Fruit fly (Drosophila melanogaster) whole organism, embryonic: Measurements from ENCODE around the gene CG34126.

ENCODE experiments used
- ATbp ChIP-seq: fragments of 200-800 bp; sonication (Bioruptor generic); optimal IDR thresholded peaks from 2 replicates; lab custom pipeline; 2017; ENCODE audit warnings: missing biosample characterization, mild to moderate bottlenecking, missing genetic modification characterization, missing genetic modification reagents
- Ada2b ChIP-seq: fragments of 200-800 bp; sonication (Bioruptor generic); IDR thresholded peaks from 2 replicates; pipeline ENCODE4 v1.3.6; 2022; ENCODE audit warnings: missing biosample characterization, missing genetic modification characterization
- CG10274 ChIP-seq: fragments of 200-800 bp; sonication (Bioruptor generic); optimal IDR thresholded peaks from 3 replicates; lab custom pipeline; 2017; ENCODE audit warnings: missing biosample characterization, mild to moderate bottlenecking, missing genetic modification characterization
- CG10959 ChIP-seq: fragments of 200-800 bp; sonication (Bioruptor generic); IDR thresholded peaks from 2 replicates; pipeline ENCODE4 v1.3.6; 2022; ENCODE audit warnings: missing biosample characterization, missing genetic modification characterization
- CG12104 ChIP-seq: fragments of 200-800 bp; sonication (Bioruptor generic); optimal IDR thresholded peaks from 3 replicates; lab custom pipeline; 2016; ENCODE audit warnings: missing biosample characterization, missing genetic modification characterization
- CG12391 ChIP-seq: fragments of 200-800 bp; sonication (Bioruptor generic); optimal IDR thresholded peaks from 3 replicates; lab custom pipeline; 2018; ENCODE audit warnings: missing biosample characterization, mild to moderate bottlenecking, missing genetic modification characterization, moderate library complexity
- CG13123 ChIP-seq: fragments of 200-800 bp; sonication (Bioruptor generic); optimal IDR thresholded peaks from 2 replicates; lab custom pipeline; 2016; ENCODE audit warnings: missing biosample characterization, missing genetic modification characterization
- CG14965 ChIP-seq: fragments of 200-800 bp; sonication (Bioruptor generic); optimal IDR thresholded peaks from 2 replicates; lab custom pipeline; 2016; ENCODE audit warnings: missing biosample characterization, missing genetic modification characterization, borderline replicate concordance
- CG16863 ChIP-seq: fragments of 200-800 bp; sonication (Bioruptor generic); optimal IDR thresholded peaks from 3 replicates; lab custom pipeline; 2016; ENCODE audit warnings: missing biosample characterization, missing genetic modification characterization
- CG17612 ChIP-seq: fragments of 200-800 bp; sonication (Bioruptor generic); IDR thresholded peaks from 2 replicates; pipeline ENCODE4 v1.3.6; 2022; ENCODE audit warnings: missing biosample characterization, missing genetic modification characterization
- CG18011 ChIP-seq: fragments of 200-800 bp; sonication (Bioruptor generic); optimal IDR thresholded peaks from 2 replicates; lab custom pipeline; 2017; ENCODE audit warnings: missing biosample characterization, missing genetic modification characterization, mild to moderate bottlenecking, moderate library complexity, missing genotype
- CG2678 ChIP-seq: fragments of 200-800 bp; sonication (Bioruptor generic); optimal IDR thresholded peaks from 3 replicates; lab custom pipeline; 2019; ENCODE audit warnings: missing biosample characterization, mild to moderate bottlenecking, missing genetic modification characterization, moderate library complexity
- CG30020 ChIP-seq: fragments of 200-800 bp; optimal IDR thresholded peaks from 2 replicates; lab custom pipeline; 2019; ENCODE audit warnings: missing biosample characterization, mild to moderate bottlenecking, missing genetic modification characterization, moderate library complexity
- CG32767 ChIP-seq: fragments of 200-800 bp; sonication (Bioruptor generic); IDR thresholded peaks from 2 replicates; pipeline ENCODE4 v1.3.6; 2022; ENCODE audit warnings: missing biosample characterization, missing genetic modification characterization
- CG33557 ChIP-seq: fragments of 200-800 bp; sonication (Bioruptor generic); optimal IDR thresholded peaks from 2 replicates; lab custom pipeline; 2019; ENCODE audit warnings: missing biosample characterization, mild to moderate bottlenecking, missing genetic modification characterization, moderate library complexity
- CG34422 ChIP-seq: fragments of 200-800 bp; sonication (Bioruptor generic); IDR thresholded peaks from 3 replicates; pipeline ENCODE4 v1.3.6; 2022; ENCODE audit warnings: missing biosample characterization, missing genetic modification characterization
- CG42726 ChIP-seq: fragments of 200-800 bp; sonication (Bioruptor generic); IDR thresholded peaks from 2 replicates; pipeline ENCODE4 v1.3.6; 2022; ENCODE audit warnings: missing biosample characterization, missing genetic modification characterization; ENCODE audit not compliant: partially characterized antibody
- CG7372 ChIP-seq: fragments of 200-800 bp; sonication (Bioruptor generic); IDR thresholded peaks from 2 replicates; pipeline ENCODE4 v1.3.6; 2022; ENCODE audit warnings: missing biosample characterization, missing genetic modification characterization
- CG8765 ChIP-seq: fragments of 200-800 bp; sonication (Bioruptor generic); IDR thresholded peaks from 2 replicates; pipeline ENCODE4 v1.3.6; 2022; ENCODE audit warnings: missing biosample characterization, missing genetic modification characterization
- D19A ChIP-seq: fragments of 200-800 bp; optimal IDR thresholded peaks from 3 replicates; lab custom pipeline; 2019; ENCODE audit warnings: missing biosample characterization, mild to moderate bottlenecking, missing genetic modification characterization, moderate library complexity
- Dfd ChIP-seq, 2 experiments: fragments of >200 bp; optimal IDR thresholded peaks; 2 replicates each; lab custom pipeline; 2017; ENCODE audit warnings: missing biosample characterization in 2 of 2, missing genetic modification characterization in 2 of 2
- H2.0 ChIP-seq: fragments of 200-800 bp; sonication (Bioruptor generic); IDR thresholded peaks from 2 replicates; pipeline ENCODE4 v1.3.6; 2022; ENCODE audit warnings: missing biosample characterization, missing genetic modification characterization
- Hmr ChIP-seq: fragments of 200-800 bp; sonication (Bioruptor generic); optimal IDR thresholded peaks from 3 replicates; lab custom pipeline; 2017; ENCODE audit warnings: mild to moderate bottlenecking, missing biosample characterization, missing genetic modification reagents, missing genetic modification characterization
- Hmx ChIP-seq: fragments of 200-800 bp; sonication (Bioruptor generic); optimal IDR thresholded peaks from 2 replicates; lab custom pipeline; 2016; ENCODE audit warnings: missing biosample characterization, missing genetic modification characterization
- Med ChIP-seq: fragments of 200-800 bp; sonication (Bioruptor generic); peaks from one replicate; lab custom pipeline; 2016; ENCODE audit warnings: missing biosample characterization, missing genetic modification characterization, mild to moderate bottlenecking, inconsistent platforms, moderate library complexity
- Mes4 ChIP-seq: fragments of 200-800 bp; sonication (Bioruptor generic); optimal IDR thresholded peaks from 2 replicates; lab custom pipeline; 2016; ENCODE audit warnings: missing biosample characterization, missing genetic modification characterization
- NFAT ChIP-seq: fragments of 200-800 bp; sonication (Bioruptor generic); IDR thresholded peaks from 2 replicates; pipeline ENCODE4 v1.3.6; 2022; ENCODE audit warnings: missing biosample characterization, missing genetic modification characterization
- Opbp ChIP-seq: fragments of 200-800 bp; sonication (Bioruptor generic); IDR thresholded peaks from 3 replicates; pipeline ENCODE4 v1.3.6; 2022; ENCODE audit warnings: missing biosample characterization, missing genetic modification characterization; ENCODE audit not compliant: partially characterized antibody
- Rfx ChIP-seq: fragments of 200-800 bp; sonication (Bioruptor generic); IDR thresholded peaks from 2 replicates; pipeline ENCODE4 v1.3.6; 2022; ENCODE audit warnings: missing biosample characterization, missing genetic modification characterization
- Scr ChIP-seq: fragments of 200-800 bp; sonication (Bioruptor generic); IDR thresholded peaks from 2 replicates; pipeline ENCODE4 v1.3.6; 2022; ENCODE audit warnings: missing biosample characterization, missing genetic modification characterization; ENCODE audit not compliant: partially characterized antibody
- corto ChIP-seq: fragments of 200-800 bp; sonication (Bioruptor generic); optimal IDR thresholded peaks from 2 replicates; lab custom pipeline; 2016; ENCODE audit warnings: missing biosample characterization, mild to moderate bottlenecking, missing genetic modification characterization, moderate library complexity
- crp ChIP-seq, 2 experiments: fragments of 200-800 bp; sonication (Bioruptor generic); optimal IDR thresholded peaks; 2 replicates in 1 of 2; 3 replicates in 1 of 2; lab custom pipeline; 2017; ENCODE audit warnings: missing biosample characterization in 2 of 2, missing genetic modification characterization in 2 of 2, mild to moderate bottlenecking in 1 of 2, moderate library complexity in 1 of 2
- cwo ChIP-seq: fragments of 200-800 bp; sonication (Bioruptor generic); optimal IDR thresholded peaks from 3 replicates; lab custom pipeline; 2017; ENCODE audit warnings: missing biosample characterization, missing genetic modification characterization, mild to moderate bottlenecking, moderate library complexity, missing genetic modification reagents
- danr ChIP-seq: fragments of 200-800 bp; sonication (Bioruptor generic); IDR thresholded peaks from 2 replicates; pipeline ENCODE4 v1.3.6; 2022; ENCODE audit warnings: missing biosample characterization, missing genetic modification characterization
- emc ChIP-seq: fragments of 200-800 bp; sonication (Bioruptor generic); optimal IDR thresholded peaks from 2 replicates; lab custom pipeline; 2016; ENCODE audit warnings: missing biosample characterization, missing genetic modification characterization
- ftz-f1 ChIP-seq: fragments of 200-800 bp; sonication (Bioruptor generic); optimal IDR thresholded peaks from 2 replicates; lab custom pipeline; 2016; ENCODE audit warnings: missing biosample characterization, missing genetic modification characterization
- gsb ChIP-seq: fragments of 200-800 bp; sonication (Bioruptor generic); IDR thresholded peaks from 2 replicates; pipeline ENCODE4 v1.3.6; 2022; ENCODE audit warnings: missing biosample characterization, missing genetic modification characterization
- klu ChIP-seq: fragments of 200-800 bp; sonication (Bioruptor generic); IDR thresholded peaks from 2 replicates; pipeline ENCODE4 v1.3.6; 2022; ENCODE audit warnings: missing biosample characterization, missing genetic modification characterization
- lmd ChIP-seq: fragments of 200-800 bp; sonication (Bioruptor generic); IDR thresholded peaks from 2 replicates; pipeline ENCODE4 v1.3.6; 2022; ENCODE audit warnings: missing biosample characterization, missing genetic modification characterization
- lov ChIP-seq, 2 experiments: fragments of 200-800 bp in 1 of 2; fragments of >200 bp in 1 of 2; sonication (Bioruptor generic) in 1 of 2; IDR thresholded peaks in 1 of 2; optimal IDR thresholded peaks in 1 of 2; 2 replicates in 1 of 2; 3 replicates in 1 of 2; pipeline versions ENCODE4 v1.3.6 to Lab custom; 2017 to 2022; ENCODE audit warnings: missing biosample characterization in 1 of 2, missing genetic modification characterization in 1 of 2
- nau ChIP-seq: fragments of 200-800 bp; sonication (Bioruptor generic); optimal IDR thresholded peaks from 3 replicates; lab custom pipeline; 2017; ENCODE audit warnings: missing biosample characterization, mild to moderate bottlenecking, missing genetic modification characterization, missing genetic modification reagents
- nerfin-2 ChIP-seq: fragments of 200-800 bp; sonication (Bioruptor generic); IDR thresholded peaks from 2 replicates; pipeline ENCODE4 v1.3.6; 2022; ENCODE audit warnings: missing biosample characterization, missing genetic modification characterization; ENCODE audit not compliant: partially characterized antibody
- phol ChIP-seq: fragments of 200-800 bp; sonication (Bioruptor generic); optimal IDR thresholded peaks from 3 replicates; lab custom pipeline; 2018; ENCODE audit warnings: missing biosample characterization, mild to moderate bottlenecking, missing genetic modification characterization, moderate library complexity
- repo ChIP-seq: fragments of 200-800 bp; sonication (Bioruptor generic); optimal IDR thresholded peaks from 2 replicates; lab custom pipeline; 2016; ENCODE audit warnings: missing biosample characterization, missing genetic modification characterization
- ro ChIP-seq: fragments of 200-800 bp; sonication (Bioruptor generic); IDR thresholded peaks from 2 replicates; pipeline ENCODE4 v1.3.6; 2022; ENCODE audit warnings: missing biosample characterization, missing genetic modification characterization
- sr ChIP-seq: fragments of 200-800 bp; sonication (Bioruptor generic); IDR thresholded peaks from 3 replicates; pipeline ENCODE4 v1.3.6; 2022; ENCODE audit warnings: missing biosample characterization, missing genetic modification characterization
- toy ChIP-seq: fragments of 200-800 bp; sonication (Bioruptor generic); IDR thresholded peaks from 2 replicates; pipeline ENCODE4 v1.3.6; 2022; ENCODE audit warnings: missing biosample characterization, missing genetic modification characterization
- zf30C ChIP-seq: fragments of 200-800 bp; sonication (Bioruptor generic); optimal IDR thresholded peaks from 3 replicates; lab custom pipeline; 2018; ENCODE audit warnings: missing biosample characterization, mild to moderate bottlenecking, missing genetic modification characterization

The CG34126 gene

DNA sequence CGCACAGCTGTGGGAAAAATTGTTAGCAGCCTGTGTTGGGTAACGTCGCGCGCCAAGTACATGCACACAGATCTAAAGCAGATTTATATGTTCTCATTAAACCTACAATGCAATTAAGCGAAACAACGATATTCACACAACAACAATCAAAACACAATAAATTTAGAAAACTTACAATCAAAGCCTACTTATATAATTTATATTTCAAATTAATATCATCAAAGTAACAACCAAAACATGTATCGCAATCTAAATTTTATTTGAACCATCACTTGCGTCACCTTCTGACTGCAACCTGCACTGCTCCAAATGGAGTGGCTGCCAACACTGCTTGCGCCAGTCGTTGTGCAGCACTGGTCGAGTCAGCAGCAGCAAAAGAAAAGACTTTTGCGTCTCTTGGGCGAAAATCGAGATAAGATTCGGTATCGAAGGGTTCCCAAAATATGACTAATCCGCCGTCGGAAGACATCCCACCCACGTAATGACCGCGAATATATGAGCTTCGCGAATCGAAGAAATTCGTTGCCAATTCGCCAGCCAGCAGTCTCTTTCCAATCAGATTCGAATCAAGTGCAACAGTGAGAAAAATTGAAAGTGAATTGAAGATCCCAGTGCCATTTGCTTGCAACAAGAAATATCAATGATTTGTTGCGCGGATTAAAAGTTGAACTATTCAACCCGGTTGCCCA is at the start of gene CG34126, which contains the start of gene CG8892 (continued):
- TF ChIP-seq Hmx, result peak; percentile 94
- peak; percentile 93 for TF ChIP-seq CG32767 (GFP tag; lab: Robert Waterston, UW)
- TF ChIP-seq Opbp (GFP tag; lab: Robert Waterston, UW), result 0 out of 3 replicates have a peak, but pooled peaks have one; percentile 28
- TF ChIP-seq nau (GFP tag; lab: Kevin White, UChicago), result no peak
- peak; percentile 97 for TF ChIP-seq klu (GFP tag; lab: Robert Waterston, UW)
- peak; percentile 98 for TF ChIP-seq CG12391 (tag; lab: Kevin White, UChicago)
- TF ChIP-seq lmd, result peak; percentile 97
- peak; percentile 97 for TF ChIP-seq CG7372 (GFP tag; lab: Robert Waterston, UW)
- peak; percentile 61 for TF ChIP-seq CG14965 (GFP tag; lab: Kevin White, UChicago)
- TF ChIP-seq CG16863 (GFP tag; lab: Kevin White, UChicago), result peak; percentile 95
- peak; percentile 94 for TF ChIP-seq cwo (GFP tag; lab: Kevin White, UChicago)
- TF ChIP-seq D19A (tag; lab: Kevin White, UChicago), result peak; percentile 87
- peak; percentile 91 for TF ChIP-seq gsb (GFP tag; lab: Robert Waterston, UW)
- peak; percentile 98 for TF ChIP-seq phol (tag; lab: Kevin White, UChicago)
- peak; percentile 87 for TF ChIP-seq Mes4
- peak; percentile 92 for TF ChIP-seq ftz-f1 (GFP tag; lab: Kevin White, UChicago)
- TF ChIP-seq CG17612, result peak; percentile 87
- peak; percentile 94 for TF ChIP-seq danr (GFP tag; lab: Robert Waterston, UW)
- TF ChIP-seq corto (GFP tag; lab: Kevin White, UChicago), result peak; percentile 95
- peak; percentile 97 for TF ChIP-seq CG33557 (GFP tag; lab: Kevin White, UChicago)
- TF ChIP-seq crp (GFP tag; optimal IDR thresholded peaks at IDR 0.05; lab: Kevin White, UChicago), result peak; percentile 84 to 94
- TF ChIP-seq CG18011, result peak; percentile 90
- TF ChIP-seq ro (GFP tag; lab: Robert Waterston, UW), result peak; percentile 93
- TF ChIP-seq toy (GFP tag; lab: Robert Waterston, UW), result peak; percentile 93
- peak; percentile 24; the same call in 1 of the 2 replicates for TF ChIP-seq Scr (GFP tag; lab: Robert Waterston, UW)
- peak; percentile 73 for TF ChIP-seq CG42726 (GFP tag; lab: Robert Waterston, UW)
- TF ChIP-seq NFAT (GFP tag; lab: Robert Waterston, UW), result peak; percentile 98
- peak; percentile 96 for TF ChIP-seq CG34422
- peak; percentile 91 for TF ChIP-seq CG10274 (GFP tag; lab: Kevin White, UChicago)
- peak; percentile 95 for TF ChIP-seq CG13123
- peak; percentile 93 for TF ChIP-seq Ada2b (GFP tag; lab: Robert Waterston, UW)
- TF ChIP-seq emc, result peak; percentile 93
- peak; percentile 96 for TF ChIP-seq CG12104 (GFP tag; lab: Kevin White, UChicago)
- 0 out of 2 replicates have a peak, but pooled peaks have one; percentile 25 for TF ChIP-seq nerfin-2 (GFP tag; lab: Robert Waterston, UW)
- TF ChIP-seq lov (optimal IDR thresholded peaks at IDR 0.05; lab: Kevin White, UChicago), result no peak
- TF ChIP-seq lov (GFP tag; IDR thresholded peaks at IDR 0.05; lab: Robert Waterston, UW), result peak; percentile 72; the same call in 2 of the 3 replicates
- peak; percentile 74 for TF ChIP-seq zf30C (GFP tag; lab: Kevin White, UChicago)
- TF ChIP-seq CG30020, result peak; percentile 89
- peak; percentile 98 for TF ChIP-seq Rfx (GFP tag; lab: Robert Waterston, UW)
- peak; percentile 90 for TF ChIP-seq ATbp (GFP tag; lab: Kevin White, UChicago)
- TF ChIP-seq Hmr (GFP tag; lab: Kevin White, UChicago), result peak; percentile 98
- peak in 1 of 2 experiments; percentile 92 for TF ChIP-seq Dfd (GFP tag; optimal IDR thresholded peaks at IDR 0.05; lab: Kevin White, UChicago)
- TF ChIP-seq repo (GFP tag; lab: Kevin White, UChicago), result peak; percentile 91
- peak; percentile 92 for TF ChIP-seq H2.0 (GFP tag; lab: Robert Waterston, UW)
- peak; percentile 94 for TF ChIP-seq CG8765 (GFP tag; lab: Robert Waterston, UW)
- TF ChIP-seq CG2678, result peak; percentile 97
- peak; percentile 58; the same call in 2 of the 3 replicates for TF ChIP-seq sr (GFP tag; lab: Robert Waterston, UW)
- TF ChIP-seq Med (GFP tag; lab: Kevin White, UChicago), result peak; percentile 99
- TF ChIP-seq CG10959 (GFP tag; lab: Robert Waterston, UW), result peak; percentile 93
